Fruit fly (Drosophila melanogaster) whole organism, embryonic: ENCODE data around the gene CG32206.

ENCODE experiments used
- Ada2b ChIP-seq: fragments of 200-800 bp; sonication (Bioruptor generic); IDR thresholded peaks from 2 replicates; pipeline ENCODE4 v1.3.6; 2022; ENCODE audit warnings: missing biosample characterization, missing genetic modification characterization
- CG10431 ChIP-seq: fragments of 200-800 bp; sonication (Bioruptor generic); optimal IDR thresholded peaks from 3 replicates; lab custom pipeline; 2018; ENCODE audit warnings: missing biosample characterization, mild to moderate bottlenecking, missing genetic modification characterization
- CG10462 ChIP-seq: fragments of 200-800 bp; sonication (Bioruptor generic); optimal IDR thresholded peaks from 2 replicates; lab custom pipeline; 2016; ENCODE audit warnings: missing biosample characterization, missing genetic modification characterization
- CG11456 ChIP-seq: fragments of 200-800 bp; sonication (Bioruptor generic); IDR thresholded peaks from 3 replicates; pipeline ENCODE4 v1.3.6; 2022; ENCODE audit warnings: missing biosample characterization, missing genetic modification characterization
- CG1233 ChIP-seq: fragments of 200-800 bp; sonication (Bioruptor generic); optimal IDR thresholded peaks from 4 replicates; lab custom pipeline; 2018; ENCODE audit warnings: missing biosample characterization, mild to moderate bottlenecking, missing genetic modification characterization
- CG14014 ChIP-seq: fragments of 200-800 bp; sonication (Bioruptor generic); IDR thresholded peaks from 2 replicates; pipeline ENCODE4 v1.3.6; 2022; ENCODE audit warnings: missing biosample characterization, missing genetic modification characterization
- CG15073 ChIP-seq: fragments of 200-800 bp; sonication (Bioruptor generic); optimal IDR thresholded peaks from 2 replicates; lab custom pipeline; 2016; ENCODE audit warnings: missing biosample characterization, missing genetic modification characterization
- CG1603 ChIP-seq: fragments of 200-800 bp; sonication (Bioruptor generic); optimal IDR thresholded peaks from 2 replicates; lab custom pipeline; 2019; ENCODE audit warnings: missing biosample characterization, mild to moderate bottlenecking, missing genetic modification characterization, moderate library complexity
- CG16863 ChIP-seq: fragments of 200-800 bp; sonication (Bioruptor generic); optimal IDR thresholded peaks from 3 replicates; lab custom pipeline; 2016; ENCODE audit warnings: missing biosample characterization, missing genetic modification characterization
- CG17186 ChIP-seq: fragments of 200-800 bp; sonication (Bioruptor generic); optimal IDR thresholded peaks from 3 replicates; lab custom pipeline; 2017; ENCODE audit warnings: missing biosample characterization, missing genetic modification reagents, missing genetic modification characterization
- CG17385 ChIP-seq: fragments of 200-800 bp; sonication (Bioruptor generic); optimal IDR thresholded peaks from 3 replicates; lab custom pipeline; 2018; ENCODE audit warnings: missing biosample characterization, mild to moderate bottlenecking, missing genetic modification characterization
- CG3163 ChIP-seq: fragments of 200-800 bp; sonication (Bioruptor generic); optimal IDR thresholded peaks from 3 replicates; lab custom pipeline; 2016; ENCODE audit warnings: missing biosample characterization, missing genetic modification characterization
- CG33213 ChIP-seq: fragments of 200-800 bp; sonication (Bioruptor generic); optimal IDR thresholded peaks from 3 replicates; lab custom pipeline; 2016; ENCODE audit warnings: missing biosample characterization, missing genetic modification characterization
- CG33557 ChIP-seq: fragments of 200-800 bp; sonication (Bioruptor generic); optimal IDR thresholded peaks from 2 replicates; lab custom pipeline; 2019; ENCODE audit warnings: missing biosample characterization, mild to moderate bottlenecking, missing genetic modification characterization, moderate library complexity
- CG34422 ChIP-seq: fragments of 200-800 bp; sonication (Bioruptor generic); IDR thresholded peaks from 3 replicates; pipeline ENCODE4 v1.3.6; 2022; ENCODE audit warnings: missing biosample characterization, missing genetic modification characterization
- CG43689 ChIP-seq: fragments of 200-800 bp; sonication (Bioruptor generic); IDR thresholded peaks from 2 replicates; pipeline ENCODE4 v1.3.6; 2022; ENCODE audit warnings: missing biosample characterization, missing genetic modification characterization
- CG4730 ChIP-seq: fragments of 200-800 bp; sonication (Bioruptor generic); IDR thresholded peaks from 2 replicates; pipeline ENCODE4 v1.3.6; 2022; ENCODE audit warnings: missing biosample characterization, missing genetic modification characterization
- CG5953 ChIP-seq: fragments of 200-800 bp; sonication (Bioruptor generic); IDR thresholded peaks from 2 replicates; pipeline ENCODE4 v1.3.6; 2022; ENCODE audit warnings: missing biosample characterization, missing genetic modification characterization
- CG6683 ChIP-seq: fragments of 200-800 bp; sonication (Bioruptor generic); optimal IDR thresholded peaks from 2 replicates; lab custom pipeline; 2017; ENCODE audit warnings: missing biosample characterization, mild to moderate bottlenecking, missing genetic modification characterization, missing genetic modification reagents
- CG8290 ChIP-seq, 3 experiments: fragments of 200-800 bp; sonication (Bioruptor generic); optimal IDR thresholded peaks; 2 replicates each; lab custom pipeline; 2016 to 2019; ENCODE audit warnings: missing biosample characterization in 3 of 3, missing genetic modification characterization in 3 of 3, mild to moderate bottlenecking in 2 of 3, moderate library complexity in 1 of 3
- CG8478 ChIP-seq: fragments of >200 bp; optimal IDR thresholded peaks from 2 replicates; lab custom pipeline; 2018
- CG8944 ChIP-seq: fragments of 200-800 bp; sonication (Bioruptor generic); optimal IDR thresholded peaks from 3 replicates; lab custom pipeline; 2016; ENCODE audit warnings: missing biosample characterization, missing genetic modification characterization
- CG9932 ChIP-seq: fragments of 200-800 bp; sonication (Bioruptor generic); IDR thresholded peaks from 2 replicates; pipeline ENCODE4 v1.3.6; 2022; ENCODE audit warnings: missing biosample characterization, missing genetic modification characterization
- Fer1 ChIP-seq: fragments of 200-800 bp; sonication (Bioruptor generic); optimal IDR thresholded peaks from 2 replicates; lab custom pipeline; 2017; ENCODE audit warnings: missing biosample characterization, mild to moderate bottlenecking, missing genetic modification characterization
- Gug ChIP-seq: fragments of 200-800 bp; sonication (Bioruptor generic); IDR thresholded peaks from 4 replicates; pipeline ENCODE4 v1.3.6; 2022; ENCODE audit warnings: missing biosample characterization, missing genetic modification characterization
- HLHmδ ChIP-seq: fragments of 200-800 bp; sonication (Bioruptor generic); optimal IDR thresholded peaks from 2 replicates; lab custom pipeline; 2018; ENCODE audit warnings: missing biosample characterization, mild to moderate bottlenecking, missing genetic modification characterization, moderate library complexity
- HmgD ChIP-seq: fragments of 200-800 bp; sonication (Bioruptor generic); optimal IDR thresholded peaks from 3 replicates; lab custom pipeline; 2016; ENCODE audit warnings: missing biosample characterization, missing genetic modification characterization
- Neu2 ChIP-seq: fragments of 200-800 bp; sonication (Bioruptor generic); optimal IDR thresholded peaks from 3 replicates; lab custom pipeline; 2016; ENCODE audit warnings: missing biosample characterization, missing genetic modification characterization, borderline replicate concordance
- Nf-YA ChIP-seq: fragments of 200-800 bp; sonication (Bioruptor generic); IDR thresholded peaks from 2 replicates; pipeline ENCODE4 v1.3.6; 2022; ENCODE audit warnings: missing biosample characterization, missing genetic modification characterization
- NfI ChIP-seq: fragments of 200-800 bp; sonication (Bioruptor generic); optimal IDR thresholded peaks from 3 replicates; lab custom pipeline; 2018; ENCODE audit warnings: missing biosample characterization, mild to moderate bottlenecking, missing genetic modification characterization, moderate library complexity
- bcd ChIP-seq: fragments of 200-800 bp; sonication (Bioruptor generic); optimal IDR thresholded peaks from 2 replicates; lab custom pipeline; 2017; ENCODE audit warnings: missing biosample characterization, mild to moderate bottlenecking, missing genetic modification characterization
- bsh ChIP-seq, 2 experiments: fragments of 200-800 bp; sonication (Bioruptor generic); optimal IDR thresholded peaks; 2 replicates each; lab custom pipeline; 2017 to 2018; ENCODE audit warnings: mild to moderate bottlenecking in 2 of 2, missing biosample characterization in 2 of 2, missing genetic modification characterization in 2 of 2, moderate library complexity in 1 of 2
- cg ChIP-seq: fragments of 200-800 bp; sonication (Bioruptor generic); optimal IDR thresholded peaks from 3 replicates; lab custom pipeline; 2019; ENCODE audit warnings: missing biosample characterization, mild to moderate bottlenecking, missing genetic modification characterization, moderate library complexity
- crol ChIP-seq: fragments of 200-800 bp; sonication (Bioruptor generic); IDR thresholded peaks from 2 replicates; pipeline ENCODE4 v1.3.6; 2022; ENCODE audit warnings: missing biosample characterization, missing genetic modification characterization
- da ChIP-seq: fragments of 200-800 bp; sonication (Bioruptor generic); optimal IDR thresholded peaks from 2 replicates; lab custom pipeline; 2016; ENCODE audit warnings: missing biosample characterization, missing genetic modification characterization
- disco-r ChIP-seq: fragments of 200-800 bp; sonication (Bioruptor generic); optimal IDR thresholded peaks from 2 replicates; lab custom pipeline; 2016; ENCODE audit warnings: missing biosample characterization, missing genetic modification characterization
- emc ChIP-seq: fragments of 200-800 bp; sonication (Bioruptor generic); optimal IDR thresholded peaks from 2 replicates; lab custom pipeline; 2016; ENCODE audit warnings: missing biosample characterization, missing genetic modification characterization
- esg ChIP-seq: fragments of 200-800 bp; sonication (Bioruptor generic); conservative IDR thresholded peaks from 2 replicates; pipeline ENCODE4 v1.3.6; 2022; ENCODE audit warnings: missing biosample characterization, missing genetic modification characterization
- gce ChIP-seq: fragments of 200-800 bp; sonication (Bioruptor generic); IDR thresholded peaks from 3 replicates; pipeline ENCODE4 v1.3.6; 2022; ENCODE audit warnings: missing biosample characterization, missing genetic modification characterization
- gcm ChIP-seq: fragments of 200-800 bp; sonication (Bioruptor generic); optimal IDR thresholded peaks from 2 replicates; lab custom pipeline; 2019; ENCODE audit warnings: missing biosample characterization, mild to moderate bottlenecking, missing genetic modification characterization, moderate library complexity
- gsb-n ChIP-seq: fragments of 200-800 bp; sonication (Bioruptor generic); optimal IDR thresholded peaks from 3 replicates; lab custom pipeline; 2018; ENCODE audit warnings: missing biosample characterization, mild to moderate bottlenecking, missing genetic modification characterization
- h ChIP-seq: fragments of >200 bp; optimal IDR thresholded peaks from 2 replicates; lab custom pipeline; 2017
- ham ChIP-seq: fragments of 200-800 bp; sonication (Bioruptor generic); IDR thresholded peaks from 2 replicates; pipeline ENCODE4 v1.3.6; 2022; ENCODE audit warnings: missing biosample characterization, missing genetic modification characterization
- inv ChIP-seq: fragments of 200-800 bp; sonication (Bioruptor generic); IDR thresholded peaks from 2 replicates; pipeline ENCODE4 v1.3.6; 2022; ENCODE audit warnings: missing biosample characterization, missing genetic modification characterization; ENCODE audit not compliant: partially characterized antibody
- ranshi ChIP-seq: fragments of 200-800 bp; sonication (Bioruptor generic); IDR thresholded peaks from 2 replicates; pipeline ENCODE4 v1.3.6; 2022; ENCODE audit warnings: missing biosample characterization, missing genetic modification characterization
- sisA ChIP-seq: fragments of 200-800 bp; sonication (Bioruptor generic); IDR thresholded peaks from 2 replicates; pipeline ENCODE4 v1.3.6; 2022; ENCODE audit warnings: missing biosample characterization, missing genetic modification characterization
- ssp ChIP-seq: fragments of 200-800 bp; sonication (Bioruptor generic); IDR thresholded peaks from 2 replicates; pipeline ENCODE4 v1.3.6; 2022; ENCODE audit warnings: missing biosample characterization, missing genetic modification characterization
- stwl ChIP-seq: fragments of 200-800 bp; sonication (Bioruptor generic); optimal IDR thresholded peaks from 3 replicates; lab custom pipeline; 2018; ENCODE audit warnings: missing biosample characterization, mild to moderate bottlenecking, missing genetic modification characterization, moderate library complexity
- tgo ChIP-seq: fragments of 200-800 bp; sonication (Bioruptor generic); IDR thresholded peaks from 3 replicates; pipeline ENCODE4 v1.3.6; 2022; ENCODE audit warnings: missing biosample characterization, missing genetic modification characterization
- wor ChIP-seq: fragments of 200-800 bp; sonication (Bioruptor generic); IDR thresholded peaks from 2 replicates; pipeline ENCODE4 v1.3.6; 2022; ENCODE audit warnings: missing biosample characterization, missing genetic modification characterization
- yki ChIP-seq: fragments of >200 bp; optimal IDR thresholded peaks from 3 replicates; lab custom pipeline; 2018

CG32206 gene

DNA sequence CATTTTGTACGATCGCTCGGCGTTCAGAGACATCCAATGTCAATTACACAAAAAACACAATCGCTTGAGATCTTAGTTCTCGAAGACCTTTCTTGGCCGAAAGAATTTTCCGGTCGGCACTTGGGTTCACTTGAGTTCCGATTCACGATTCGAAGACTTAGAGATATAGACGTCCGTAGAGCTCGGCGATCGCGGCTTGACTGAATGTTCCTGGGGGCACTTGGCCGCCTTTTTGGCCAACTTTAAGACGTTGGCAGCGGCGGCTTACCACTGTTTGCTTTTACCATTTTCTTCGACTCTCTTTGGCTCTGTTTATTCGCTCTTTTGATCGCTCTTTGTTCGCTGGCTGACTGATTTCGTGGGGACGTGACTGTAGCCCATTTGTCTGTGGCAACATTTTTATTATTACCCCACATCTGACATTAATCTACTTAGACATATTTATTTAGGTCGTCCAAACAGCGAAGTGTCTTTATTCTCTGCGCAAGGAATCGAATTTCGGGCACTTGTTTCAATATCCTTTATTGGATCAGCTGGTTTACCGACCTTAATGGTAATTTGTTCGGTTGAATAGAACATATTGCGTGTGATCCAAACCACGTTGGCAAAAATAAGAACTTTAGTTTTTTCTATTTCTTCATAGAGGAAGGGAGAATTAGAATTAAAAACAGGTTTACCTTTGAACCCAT, 75.2 kb downstream of the CG32206 start, which contains the start of gene pip (continued):
- TF ChIP-seq Gug (GFP tag; lab: Robert Waterston, UW) = no peak
- TF ChIP-seq gce = no peak
- no peak for TF ChIP-seq tgo (GFP tag; lab: Robert Waterston, UW)
- TF ChIP-seq Ada2b = no peak
- TF ChIP-seq disco-r = no peak
- TF ChIP-seq Nf-YA = no peak
- peak; percentile 24 for TF ChIP-seq CG17385 (GFP tag; lab: Kevin White, UChicago)
- TF ChIP-seq CG9932 (GFP tag; lab: Robert Waterston, UW) = no peak
- TF ChIP-seq bsh (GFP tag; optimal IDR thresholded peaks at IDR 0.05; lab: Kevin White, UChicago) = peak in 1 of 2 experiments; percentile 34
- TF ChIP-seq CG8478 (lab: Kevin White, UChicago) = no peak
- no peak for TF ChIP-seq CG4730 (GFP tag; lab: Robert Waterston, UW)
- TF ChIP-seq CG17186 = no peak
- no peak for TF ChIP-seq CG43689
- TF ChIP-seq h (lab: Kevin White, UChicago) = no peak
- TF ChIP-seq CG16863 (GFP tag; lab: Kevin White, UChicago) = peak; percentile 21
- no peak for TF ChIP-seq ham (GFP tag; lab: Robert Waterston, UW)
- peak; percentile 27 for TF ChIP-seq bcd (GFP tag; lab: Kevin White, UChicago)
- TF ChIP-seq CG14014 = peak; percentile 15; the same call in 1 of the 2 replicates
- peak; percentile 95 for TF ChIP-seq CG3163 (GFP tag; lab: Kevin White, UChicago)
- TF ChIP-seq CG10462 (GFP tag; lab: Kevin White, UChicago) = no peak
- no peak for TF ChIP-seq inv (GFP tag; lab: Robert Waterston, UW)
- no peak for TF ChIP-seq esg (GFP tag; lab: Robert Waterston, UW)
- no peak for TF ChIP-seq gcm (GFP tag; lab: Kevin White, UChicago)
- TF ChIP-seq ranshi (GFP tag; lab: Robert Waterston, UW) = peak; percentile 22; the same call in 1 of the 2 replicates
- no peak for TF ChIP-seq gsb-n (tag; lab: Kevin White, UChicago)
- TF ChIP-seq emc = no peak
- peak; percentile 30 for TF ChIP-seq CG33213 (GFP tag; lab: Kevin White, UChicago)
- no peak for TF ChIP-seq CG8944 (GFP tag; lab: Kevin White, UChicago)
- TF ChIP-seq Neu2 (GFP tag; lab: Kevin White, UChicago) = no peak
- peak; percentile 86 for TF ChIP-seq CG15073 (GFP tag; lab: Kevin White, UChicago)
- TF ChIP-seq CG1603 (tag; lab: Kevin White, UChicago) = peak; percentile 33
- TF ChIP-seq yki (lab: Kevin White, UChicago) = no peak
- no peak for TF ChIP-seq wor (GFP tag; lab: Robert Waterston, UW)
- peak; percentile 13 for TF ChIP-seq CG33557 (GFP tag; lab: Kevin White, UChicago)
- no peak for TF ChIP-seq CG10431 (GFP tag; lab: Kevin White, UChicago)
- no peak for TF ChIP-seq HLHmδ (GFP tag; lab: Kevin White, UChicago)
- TF ChIP-seq NfI (GFP tag; lab: Kevin White, UChicago) = no peak
- TF ChIP-seq CG6683 (GFP tag; lab: Kevin White, UChicago) = peak; percentile 51
- TF ChIP-seq crol (GFP tag; lab: Robert Waterston, UW) = no peak
- TF ChIP-seq CG11456 = 0 out of 3 replicates have a peak, but pooled peaks have one; percentile 12
- TF ChIP-seq CG1233 (GFP tag; lab: Kevin White, UChicago) = peak; percentile 65
- TF ChIP-seq cg (GFP tag; lab: Kevin White, UChicago) = no peak
- TF ChIP-seq CG8290 (GFP tag; optimal IDR thresholded peaks at IDR 0.05; lab: Kevin White, UChicago) = no peak
- TF ChIP-seq CG8290 (tag; optimal IDR thresholded peaks at IDR 0.05; lab: Kevin White, UChicago) = peak; percentile 6 to 80
- no peak for TF ChIP-seq HmgD
- peak; percentile 29 for TF ChIP-seq da (GFP tag; lab: Kevin White, UChicago)
- TF ChIP-seq sisA (GFP tag; lab: Robert Waterston, UW) = no peak
- TF ChIP-seq Fer1 (GFP tag; lab: Kevin White, UChicago) = peak; percentile 89
- TF ChIP-seq CG5953 = no peak
- TF ChIP-seq CG34422 (GFP tag; lab: Robert Waterston, UW) = no peak
- no peak for TF ChIP-seq stwl
- TF ChIP-seq ssp (GFP tag; lab: Robert Waterston, UW) = no peak
